Fruit fly (Drosophila melanogaster) whole organism, embryonic: ENCODE results near the gene lqf.

ENCODE experiments used
- Abd-B ChIP-seq: fragments of 200-800 bp; sonication (Bioruptor generic); optimal IDR thresholded peaks from 2 replicates; lab custom pipeline; 2018; ENCODE audit warnings: missing biosample characterization, mild to moderate bottlenecking, missing genetic modification characterization, moderate library complexity
- Bdp1 ChIP-seq: fragments of 200-800 bp; sonication (Bioruptor generic); optimal IDR thresholded peaks from 3 replicates; lab custom pipeline; 2016; ENCODE audit warnings: missing biosample characterization, missing genetic modification characterization
- CG10267 ChIP-seq: fragments of 200-800 bp; sonication (Bioruptor generic); optimal IDR thresholded peaks from 2 replicates; lab custom pipeline; 2018; ENCODE audit warnings: missing biosample characterization, mild to moderate bottlenecking, missing genetic modification characterization, moderate library complexity
- CG10274 ChIP-seq: fragments of 200-800 bp; sonication (Bioruptor generic); optimal IDR thresholded peaks from 3 replicates; lab custom pipeline; 2017; ENCODE audit warnings: missing biosample characterization, mild to moderate bottlenecking, missing genetic modification characterization
- CG10431 ChIP-seq: fragments of 200-800 bp; sonication (Bioruptor generic); optimal IDR thresholded peaks from 3 replicates; lab custom pipeline; 2018; ENCODE audit warnings: missing biosample characterization, mild to moderate bottlenecking, missing genetic modification characterization
- CG10959 ChIP-seq: fragments of 200-800 bp; sonication (Bioruptor generic); IDR thresholded peaks from 2 replicates; pipeline ENCODE4 v1.3.6; 2022; ENCODE audit warnings: missing biosample characterization, missing genetic modification characterization
- CG11398 ChIP-seq: fragments of 200-800 bp; sonication (Bioruptor generic); optimal IDR thresholded peaks from 2 replicates; lab custom pipeline; 2016; ENCODE audit warnings: missing biosample characterization, missing genetic modification characterization
- CG13624 ChIP-seq: fragments of 200-800 bp; sonication (Bioruptor generic); optimal IDR thresholded peaks from 2 replicates; lab custom pipeline; 2016; ENCODE audit warnings: missing biosample characterization, missing genetic modification characterization
- CG13894 ChIP-seq: fragments of 200-800 bp; sonication (Bioruptor generic); optimal IDR thresholded peaks from 3 replicates; lab custom pipeline; 2018; ENCODE audit warnings: missing biosample characterization, mild to moderate bottlenecking, missing genetic modification characterization, moderate library complexity
- CG14667 ChIP-seq: fragments of 200-800 bp; sonication (Bioruptor generic); IDR thresholded peaks from 2 replicates; pipeline ENCODE4 v1.3.6; 2022; ENCODE audit warnings: missing biosample characterization, missing genetic modification characterization
- CG14710 ChIP-seq: fragments of 200-800 bp; sonication (Bioruptor generic); optimal IDR thresholded peaks from 3 replicates; lab custom pipeline; 2019; ENCODE audit warnings: missing biosample characterization, mild to moderate bottlenecking, missing genetic modification characterization, moderate library complexity
- CG15073 ChIP-seq: fragments of 200-800 bp; sonication (Bioruptor generic); optimal IDR thresholded peaks from 2 replicates; lab custom pipeline; 2016; ENCODE audit warnings: missing biosample characterization, missing genetic modification characterization
- CG17328 ChIP-seq: fragments of 200-800 bp; sonication (Bioruptor generic); IDR thresholded peaks from 2 replicates; pipeline ENCODE4 v1.3.6; 2022; ENCODE audit warnings: missing biosample characterization, missing genetic modification characterization
- CG18619 ChIP-seq: fragments of 200-800 bp; sonication (Bioruptor generic); optimal IDR thresholded peaks from 3 replicates; lab custom pipeline; 2017; ENCODE audit warnings: missing biosample characterization, mild to moderate bottlenecking, missing genetic modification characterization
- CG2199 ChIP-seq: fragments of 200-800 bp; sonication (Bioruptor generic); IDR thresholded peaks from 3 replicates; pipeline ENCODE4 v1.3.6; 2022; ENCODE audit warnings: missing biosample characterization, missing genetic modification characterization
- CG2202 ChIP-seq: fragments of 200-800 bp; sonication (Bioruptor generic); optimal IDR thresholded peaks from 2 replicates; lab custom pipeline; 2018; ENCODE audit warnings: missing biosample characterization, mild to moderate bottlenecking, missing genetic modification characterization
- CG31365 ChIP-seq: fragments of 200-800 bp; sonication (Bioruptor generic); optimal IDR thresholded peaks from 2 replicates; lab custom pipeline; 2018; ENCODE audit warnings: missing biosample characterization, mild to moderate bottlenecking, missing genetic modification characterization
- CG42726 ChIP-seq: fragments of 200-800 bp; sonication (Bioruptor generic); IDR thresholded peaks from 2 replicates; pipeline ENCODE4 v1.3.6; 2022; ENCODE audit warnings: missing biosample characterization, missing genetic modification characterization; ENCODE audit not compliant: partially characterized antibody
- CG4617 ChIP-seq: fragments of 200-800 bp; sonication (Bioruptor generic); optimal IDR thresholded peaks from 3 replicates; lab custom pipeline; 2016; ENCODE audit warnings: missing biosample characterization, missing genetic modification characterization, borderline replicate concordance
- CG6854 ChIP-seq: fragments of 200-800 bp; sonication (Bioruptor generic); optimal IDR thresholded peaks from 3 replicates; lab custom pipeline; 2017; ENCODE audit warnings: missing biosample characterization, mild to moderate bottlenecking, missing genetic modification characterization
- CG8478 ChIP-seq: fragments of >200 bp; optimal IDR thresholded peaks from 2 replicates; lab custom pipeline; 2018
- CG9215 ChIP-seq: fragments of 200-800 bp; sonication (Bioruptor generic); IDR thresholded peaks from 2 replicates; pipeline ENCODE4 v1.3.6; 2022; ENCODE audit warnings: missing biosample characterization, missing genetic modification characterization
- CTCF ChIP-seq: fragments of 200-800 bp; sonication (Bioruptor generic); optimal IDR thresholded peaks from 2 replicates; lab custom pipeline; 2017; ENCODE audit warnings: missing biosample characterization, mild to moderate bottlenecking, missing genetic modification characterization, moderate library complexity
- CrebB ChIP-seq: fragments of 200-800 bp; sonication (Bioruptor generic); optimal IDR thresholded peaks from 3 replicates; lab custom pipeline; 2018; ENCODE audit warnings: missing biosample characterization, mild to moderate bottlenecking, missing genetic modification characterization
- D19B ChIP-seq: fragments of 200-800 bp; sonication (Bioruptor generic); optimal IDR thresholded peaks from 2 replicates; lab custom pipeline; 2017; ENCODE audit warnings: missing biosample characterization, mild to moderate bottlenecking, missing genetic modification characterization
- MTF-1 ChIP-seq: fragments of 200-800 bp; sonication (Bioruptor generic); optimal IDR thresholded peaks from 2 replicates; lab custom pipeline; 2018; ENCODE audit warnings: missing biosample characterization, mild to moderate bottlenecking, missing genetic modification characterization, borderline replicate concordance
- Med ChIP-seq: fragments of 200-800 bp; sonication (Bioruptor generic); peaks from one replicate; lab custom pipeline; 2016; ENCODE audit warnings: missing biosample characterization, missing genetic modification characterization, mild to moderate bottlenecking, inconsistent platforms, moderate library complexity
- NC2α ChIP-seq: fragments of 200-800 bp; sonication (Bioruptor generic); optimal IDR thresholded peaks from 2 replicates; lab custom pipeline; 2016; ENCODE audit warnings: missing biosample characterization, missing genetic modification characterization
- Pdp1 ChIP-seq, 2 experiments: fragments of 200-800 bp; sonication (Bioruptor generic); optimal IDR thresholded peaks; 3 replicates each; lab custom pipeline; 2016; ENCODE audit warnings: missing biosample characterization in 2 of 2, missing genetic modification characterization in 2 of 2, mild to moderate bottlenecking in 1 of 2, moderate library complexity in 1 of 2
- Scr ChIP-seq: fragments of 200-800 bp; sonication (Bioruptor generic); IDR thresholded peaks from 2 replicates; pipeline ENCODE4 v1.3.6; 2022; ENCODE audit warnings: missing biosample characterization, missing genetic modification characterization; ENCODE audit not compliant: partially characterized antibody
- Sry-δ ChIP-seq: fragments of 200-800 bp; sonication (Bioruptor generic); optimal IDR thresholded peaks from 2 replicates; lab custom pipeline; 2016; ENCODE audit warnings: missing biosample characterization, missing genetic modification characterization
- corto ChIP-seq: fragments of 200-800 bp; sonication (Bioruptor generic); optimal IDR thresholded peaks from 2 replicates; lab custom pipeline; 2016; ENCODE audit warnings: missing biosample characterization, mild to moderate bottlenecking, missing genetic modification characterization, moderate library complexity
- dmrt11E ChIP-seq: fragments of 200-800 bp; sonication (Bioruptor generic); optimal IDR thresholded peaks from 3 replicates; lab custom pipeline; 2018; ENCODE audit warnings: missing biosample characterization, mild to moderate bottlenecking, missing genetic modification characterization, moderate library complexity
- fd96Cb ChIP-seq: fragments of 200-800 bp; sonication (Bioruptor generic); optimal IDR thresholded peaks from 2 replicates; lab custom pipeline; 2018; ENCODE audit warnings: missing biosample characterization, mild to moderate bottlenecking, missing genetic modification characterization, moderate library complexity
- hth ChIP-seq: fragments of >200 bp; optimal IDR thresholded peaks from 2 replicates; lab custom pipeline; 2017; ENCODE audit warnings: inconsistent platforms
- jigr1 ChIP-seq: fragments of 200-800 bp; sonication (Bioruptor generic); IDR thresholded peaks from 3 replicates; pipeline ENCODE4 v1.3.6; 2022; ENCODE audit warnings: missing biosample characterization, missing genetic modification characterization
- kay ChIP-seq: fragments of 200-800 bp; sonication (Bioruptor generic); optimal IDR thresholded peaks from 2 replicates; lab custom pipeline; 2016; ENCODE audit warnings: missing biosample characterization, missing genetic modification characterization
- klu ChIP-seq: fragments of 200-800 bp; sonication (Bioruptor generic); IDR thresholded peaks from 2 replicates; pipeline ENCODE4 v1.3.6; 2022; ENCODE audit warnings: missing biosample characterization, missing genetic modification characterization
- mirr ChIP-seq: fragments of 200-800 bp; sonication (Bioruptor generic); optimal IDR thresholded peaks from 3 replicates; lab custom pipeline; 2018; ENCODE audit warnings: missing biosample characterization, mild to moderate bottlenecking, missing genetic modification characterization
- pb ChIP-seq: fragments of 200-800 bp; sonication (Bioruptor generic); optimal IDR thresholded peaks from 3 replicates; lab custom pipeline; 2016; ENCODE audit warnings: missing biosample characterization, missing genetic modification characterization
- pita ChIP-seq: fragments of 200-800 bp; sonication (Bioruptor generic); optimal IDR thresholded peaks from 2 replicates; lab custom pipeline; 2017; ENCODE audit warnings: missing biosample characterization, mild to moderate bottlenecking, missing genetic modification characterization
- shn ChIP-seq: fragments of 200-800 bp; sonication (Bioruptor generic); optimal IDR thresholded peaks from 3 replicates; lab custom pipeline; 2016; ENCODE audit warnings: missing biosample characterization, missing genetic modification characterization
- sna ChIP-seq: fragments of 200-800 bp; sonication (Bioruptor generic); IDR thresholded peaks from 2 replicates; pipeline ENCODE4 v1.3.6; 2022; ENCODE audit warnings: missing biosample characterization, missing genetic modification characterization; ENCODE audit not compliant: partially characterized antibody
- ssp ChIP-seq: fragments of 200-800 bp; sonication (Bioruptor generic); IDR thresholded peaks from 2 replicates; pipeline ENCODE4 v1.3.6; 2022; ENCODE audit warnings: missing biosample characterization, missing genetic modification characterization
- trh ChIP-seq: fragments of 200-800 bp; sonication (Bioruptor generic); optimal IDR thresholded peaks from 2 replicates; lab custom pipeline; 2016; ENCODE audit warnings: missing biosample characterization, missing genetic modification characterization
- unpg ChIP-seq: fragments of 200-800 bp; sonication (Bioruptor generic); optimal IDR thresholded peaks from 3 replicates; lab custom pipeline; 2018; ENCODE audit warnings: missing biosample characterization, mild to moderate bottlenecking, missing genetic modification characterization, moderate library complexity
- usp ChIP-seq: fragments of >200 bp; optimal IDR thresholded peaks from 2 replicates; lab custom pipeline; 2017; ENCODE audit warnings: missing biosample characterization, missing genetic modification characterization
- vvl ChIP-seq: fragments of 200-800 bp; sonication (Bioruptor generic); IDR thresholded peaks from 2 replicates; pipeline ENCODE4 v1.3.6; 2022; ENCODE audit warnings: missing biosample characterization, missing genetic modification characterization
- wor ChIP-seq: fragments of 200-800 bp; sonication (Bioruptor generic); IDR thresholded peaks from 2 replicates; pipeline ENCODE4 v1.3.6; 2022; ENCODE audit warnings: missing biosample characterization, missing genetic modification characterization
- zfh1 ChIP-seq: fragments of 200-800 bp; sonication (Bioruptor generic); IDR thresholded peaks from 3 replicates; pipeline ENCODE4 v1.3.6; 2022; ENCODE audit warnings: missing biosample characterization, missing genetic modification characterization

The lqf gene

dm6 chr3L:7510414-7511384, 17.9 kb upstream of the lqf start, which contains the start of gene CG7546 (continued):
- TF ChIP-seq D19B (GFP tag; lab: Kevin White, UChicago) (no peak), CrebB (no peak), CG13624 (GFP tag; lab: Kevin White, UChicago) (no peak), sna (GFP tag; lab: Robert Waterston, UW) (no peak), CG10267 (tag; lab: Kevin White, UChicago) (peak; percentile 61), jigr1 (GFP tag; lab: Robert Waterston, UW) (no peak), fd96Cb (peak; percentile 15), pita (peak; percentile 68), ssp (GFP tag; lab: Robert Waterston, UW) (no peak), CG15073 (GFP tag; lab: Kevin White, UChicago) (no peak), corto (no peak), MTF-1 (GFP tag; lab: Kevin White, UChicago) (no peak), Abd-B (GFP tag; lab: Kevin White, UChicago) (peak; percentile 28), klu (no peak), dmrt11E (tag; lab: Kevin White, UChicago) (peak; percentile 47), CG10431 (no peak), CG10274 (GFP tag; lab: Kevin White, UChicago) (no peak), CG2202 (tag; lab: Kevin White, UChicago) (no peak), CG8478 (lab: Kevin White, UChicago) (no peak), CG13894 (no peak), NC2α (no peak), CTCF (no peak), Med (GFP tag; lab: Kevin White, UChicago) (peak; percentile 75), CG42726 (no peak), zfh1 (no peak), Bdp1 (GFP tag; lab: Kevin White, UChicago) (no peak), Pdp1 (GFP tag; optimal IDR thresholded peaks at IDR 0.05; lab: Kevin White, UChicago) (peak in 1 of 2 experiments; percentile 21), CG31365 (no peak), unpg (GFP tag; lab: Kevin White, UChicago) (no peak), pb (GFP tag; lab: Kevin White, UChicago) (no peak), CG2199 (GFP tag; lab: Robert Waterston, UW) (no peak), CG6854 (GFP tag; lab: Kevin White, UChicago) (no peak), CG18619 (GFP tag; lab: Kevin White, UChicago) (peak; percentile 34), CG14710 (tag; lab: Kevin White, UChicago) (peak; percentile 72), CG10959 (GFP tag; lab: Robert Waterston, UW) (no peak), Sry-δ (no peak), vvl (GFP tag; lab: Robert Waterston, UW) (no peak; the same call in 1 of the 2 replicates), Scr (GFP tag; lab: Robert Waterston, UW) (no peak), usp (no peak), wor (GFP tag; lab: Robert Waterston, UW) (no peak), CG4617 (GFP tag; lab: Kevin White, UChicago) (peak; percentile 91), hth (lab: Kevin White, UChicago) (no peak), mirr (GFP tag; lab: Kevin White, UChicago) (no peak), shn (GFP tag; lab: Kevin White, UChicago) (no peak), CG9215 (peak; percentile 53), CG14667 (GFP tag; lab: Robert Waterston, UW) (0 out of 2 replicates have a peak, but pooled peaks have one; percentile 23), CG17328 (GFP tag; lab: Robert Waterston, UW) (no peak), trh (GFP tag; lab: Kevin White, UChicago) (no peak), kay (GFP tag; lab: Kevin White, UChicago) (no peak), CG11398 (GFP tag; lab: Kevin White, UChicago) (no peak)
